Worm (Caenorhabditis elegans) whole organism, young adult: ENCODE results near the gene hcp-3.

Experiments
- B0019.2 ChIP-seq: fragments of 200-800 bp; sonication (Bioruptor generic); conservative IDR thresholded peaks from 2 replicates; pipeline ENCODE4 v1.3.6; 2022; ENCODE audit warnings: missing genetic modification reagents, missing genetic modification characterization, missing compliant biosample characterization
- C17E4.6 ChIP-seq: fragments of 200-800 bp; sonication (Bioruptor generic); IDR thresholded peaks from 2 replicates; pipeline ENCODE4 v1.3.6; 2022; ENCODE audit warnings: missing genetic modification reagents, missing genetic modification characterization, missing compliant biosample characterization
- F10E7.11 ChIP-seq: sonication (generic microtip); optimal IDR thresholded peaks from 2 replicates; lab custom pipeline; 2017; ENCODE audit warnings: mild to moderate bottlenecking, missing genetic modification characterization, moderate library complexity, missing compliant biosample characterization
- F39B2.1 ChIP-seq: fragments of 200-800 bp; sonication (Bioruptor generic); IDR thresholded peaks from 2 replicates; pipeline ENCODE4 v1.3.6; 2022; ENCODE audit warnings: missing genetic modification reagents, missing genetic modification characterization, missing compliant biosample characterization
- F52B5.7 ChIP-seq: sonication (generic microtip); optimal IDR thresholded peaks from 2 replicates; lab custom pipeline; 2016; ENCODE audit warnings: mild to moderate bottlenecking, missing genetic modification characterization, missing compliant biosample characterization
- F55B11.4 ChIP-seq: sonication (generic microtip); optimal IDR thresholded peaks from 2 replicates; lab custom pipeline; 2016; ENCODE audit warnings: missing compliant biosample characterization, missing genetic modification characterization, borderline replicate concordance; ENCODE audit not compliant: insufficient read depth
- K12H6.12 ChIP-seq: fragments of 200-800 bp; sonication (Bioruptor generic); optimal IDR thresholded peaks from 2 replicates; lab custom pipeline; 2018; ENCODE audit warnings: mild to moderate bottlenecking, missing genetic modification characterization, missing compliant biosample characterization
- T26A5.8 ChIP-seq: sonication (generic microtip); optimal IDR thresholded peaks from 2 replicates; lab custom pipeline; 2016; ENCODE audit warnings: missing genetic modification characterization, missing compliant biosample characterization
- Y79H2A.3 ChIP-seq: fragments of 200-800 bp; sonication (Bioruptor generic); conservative IDR thresholded peaks from 2 replicates; pipeline ENCODE4 v1.3.6; 2022; ENCODE audit warnings: missing genetic modification reagents, missing genetic modification characterization, missing compliant biosample characterization
- atf-7 ChIP-seq: sonication (generic microtip); optimal IDR thresholded peaks from 2 replicates; lab custom pipeline; 2017; ENCODE audit warnings: mild to moderate bottlenecking, missing genetic modification characterization, missing compliant biosample characterization
- athp-1 ChIP-seq: sonication (generic microtip); optimal IDR thresholded peaks from 2 replicates; lab custom pipeline; 2017; ENCODE audit warnings: mild to moderate bottlenecking, missing genetic modification characterization, missing compliant biosample characterization
- attf-3 ChIP-seq: fragments of 200-800 bp; sonication (Bioruptor generic); conservative IDR thresholded peaks from 2 replicates; pipeline ENCODE4 v1.3.6; 2022; ENCODE audit warnings: missing genetic modification reagents, missing genetic modification characterization, missing compliant biosample characterization
- bed-1 ChIP-seq: fragments of 200-800 bp; sonication (Bioruptor generic); IDR thresholded peaks from 2 replicates; pipeline ENCODE4 v1.3.6; 2022; ENCODE audit warnings: missing genetic modification reagents, missing genetic modification characterization, missing compliant biosample characterization
- bed-2 ChIP-seq: fragments of 200-800 bp; sonication (Bioruptor generic); IDR thresholded peaks from 2 replicates; pipeline ENCODE4 v1.3.6; 2022; ENCODE audit warnings: missing genetic modification reagents, missing genetic modification characterization, missing compliant biosample characterization
- ceh-27 ChIP-seq: fragments of 200-800 bp; sonication (Bioruptor generic); optimal IDR thresholded peaks from 2 replicates; lab custom pipeline; 2018; ENCODE audit warnings: mild to moderate bottlenecking, missing genetic modification characterization, moderate library complexity, missing compliant biosample characterization
- ceh-58 ChIP-seq: fragments of 200-800 bp; sonication (Bioruptor generic); IDR thresholded peaks from 2 replicates; pipeline ENCODE4 v1.3.6; 2022; ENCODE audit warnings: missing genetic modification characterization, missing compliant biosample characterization
- chd-7 ChIP-seq: sonication (generic microtip); optimal IDR thresholded peaks from 2 replicates; lab custom pipeline; 2016; ENCODE audit warnings: mild to moderate bottlenecking, missing genetic modification characterization, moderate library complexity, missing compliant biosample characterization
- die-1 ChIP-seq: sonication (generic microtip); optimal IDR thresholded peaks from 2 replicates; lab custom pipeline; 2016; ENCODE audit warnings: missing genotype, mild to moderate bottlenecking, missing genetic modification characterization, missing compliant biosample characterization
- dox-1 ChIP-seq: fragments of 200-800 bp; sonication (Bioruptor generic); IDR thresholded peaks from 2 replicates; pipeline ENCODE4 v1.3.6; 2022; ENCODE audit warnings: missing genetic modification reagents, missing genetic modification characterization, missing compliant biosample characterization
- egl-44 ChIP-seq: fragments of 200-800 bp; sonication (Bioruptor generic); IDR thresholded peaks from 2 replicates; pipeline ENCODE4 v1.3.6; 2022; ENCODE audit warnings: missing genetic modification reagents, missing genetic modification characterization, missing compliant biosample characterization
- ekl-4 ChIP-seq: fragments of 200-800 bp; sonication (Bioruptor generic); IDR thresholded peaks from 2 replicates; pipeline ENCODE4 v1.3.6; 2022; ENCODE audit warnings: missing genetic modification reagents, missing genetic modification characterization, missing compliant biosample characterization
- hmg-20 ChIP-seq: fragments of 200-800 bp; sonication (Bioruptor generic); IDR thresholded peaks from 2 replicates; pipeline ENCODE4 v1.3.6; 2022; ENCODE audit warnings: missing genetic modification reagents, missing genetic modification characterization, missing compliant biosample characterization
- lin-54 ChIP-seq: fragments of 200-800 bp; sonication (Bioruptor generic); optimal IDR thresholded peaks from 2 replicates; lab custom pipeline; 2018; ENCODE audit warnings: mild to moderate bottlenecking, missing genetic modification characterization, missing compliant biosample characterization
- lir-1 ChIP-seq: fragments of 200-800 bp; sonication (Bioruptor generic); conservative IDR thresholded peaks from 2 replicates; pipeline ENCODE4 v1.3.6; 2022; ENCODE audit warnings: missing genetic modification reagents, missing genetic modification characterization, missing compliant biosample characterization
- madf-3 ChIP-seq: fragments of 200-800 bp; sonication (Bioruptor generic); IDR thresholded peaks from 2 replicates; pipeline ENCODE4 v1.3.6; 2022; ENCODE audit warnings: missing genetic modification reagents, missing genetic modification characterization, missing compliant biosample characterization
- mcd-1 ChIP-seq: fragments of 200-800 bp; sonication (Bioruptor generic); IDR thresholded peaks from 2 replicates; pipeline ENCODE4 v1.3.6; 2022; ENCODE audit warnings: missing genetic modification reagents, missing genetic modification characterization, missing compliant biosample characterization
- mxl-1 ChIP-seq: sonication (generic microtip); optimal IDR thresholded peaks from 2 replicates; lab custom pipeline; 2016; ENCODE audit warnings: missing genetic modification characterization, missing compliant biosample characterization
- nhr-120 ChIP-seq: fragments of 200-800 bp; sonication (Bioruptor generic); IDR thresholded peaks from 2 replicates; pipeline ENCODE4 v1.3.6; 2022; ENCODE audit warnings: missing genetic modification characterization, missing compliant biosample characterization
- nhr-179 ChIP-seq: sonication (generic microtip); optimal IDR thresholded peaks from 2 replicates; lab custom pipeline; 2016; ENCODE audit warnings: mild to moderate bottlenecking, missing genetic modification characterization, missing compliant biosample characterization
- nhr-80 ChIP-seq: sonication (generic microtip); optimal IDR thresholded peaks from 2 replicates; lab custom pipeline; 2016; ENCODE audit warnings: missing genetic modification characterization, missing compliant biosample characterization
- nhr-90 ChIP-seq: sonication (generic microtip); optimal IDR thresholded peaks from 2 replicates; lab custom pipeline; 2016; ENCODE audit warnings: missing genotype, mild to moderate bottlenecking, missing genetic modification characterization, missing compliant biosample characterization
- pbrm-1 ChIP-seq: fragments of 200-800 bp; sonication (Bioruptor generic); IDR thresholded peaks from 2 replicates; pipeline ENCODE4 v1.3.6; 2022; ENCODE audit warnings: missing genetic modification reagents, missing genetic modification characterization, missing compliant biosample characterization
- pha-4 ChIP-seq: fragments of 150-350 bp; sonication (generic microtip); optimal IDR thresholded peaks from 2 replicates; lab custom pipeline; 2014; ENCODE audit warnings: missing biosample characterization, missing genetic modification reagents, missing genetic modification characterization
- rec-8 ChIP-seq, 2 experiments: sonication (generic microtip); optimal IDR thresholded peaks; 2 replicates each; lab custom pipeline; 2016; ENCODE audit warnings: mild to moderate bottlenecking in 2 of 2, missing genetic modification characterization in 2 of 2, missing genetic modification reagents in 2 of 2, missing genotype in 2 of 2, missing biosample characterization in 1 of 2, missing compliant biosample characterization in 1 of 2, moderate library complexity in 1 of 2
- sea-2 ChIP-seq: fragments of 200-800 bp; sonication (Bioruptor generic); IDR thresholded peaks from 2 replicates; pipeline ENCODE4 v1.3.6; 2022; ENCODE audit warnings: missing genetic modification characterization, missing compliant biosample characterization
- snpc-1.3 ChIP-seq: sonication (generic microtip); optimal IDR thresholded peaks from 2 replicates; lab custom pipeline; 2017; ENCODE audit warnings: missing genetic modification characterization, mild to moderate bottlenecking, missing compliant biosample characterization, antibody characterized with exemption, moderate library complexity, missing genotype, missing genetic modification reagents; ENCODE audit not compliant: insufficient read depth
- snpc-3.4 ChIP-seq: sonication (generic microtip); optimal IDR thresholded peaks from 2 replicates; lab custom pipeline; 2017; ENCODE audit warnings: missing genetic modification characterization, mild to moderate bottlenecking, missing compliant biosample characterization, antibody characterized with exemption, moderate library complexity, missing genotype, missing genetic modification reagents
- snpc-4 ChIP-seq, 5 experiments: fragments of 150-350 bp in 1 of 5; sonication (generic microtip) in 4 of 5; optimal IDR thresholded peaks; 2 replicates each; lab custom pipeline; 2014 to 2018; ENCODE audit warnings: missing genetic modification characterization in 5 of 5, missing biosample characterization in 3 of 5, antibody characterized with exemption in 2 of 5, mild to moderate bottlenecking in 2 of 5, missing compliant biosample characterization in 2 of 5, missing genotype in 2 of 5, moderate library complexity in 2 of 5, missing genetic modification reagents in 1 of 5
- tbp1 ChIP-seq: fragments of 200-800 bp; sonication (Bioruptor generic); optimal IDR thresholded peaks from 2 replicates; lab custom pipeline; 2018; ENCODE audit warnings: mild to moderate bottlenecking, missing genetic modification characterization, missing compliant biosample characterization
- unc-62 ChIP-seq: fragments of 150-350 bp; optimal IDR thresholded peaks from 2 replicates; lab custom pipeline; 2014; ENCODE audit warnings: missing biosample characterization, missing genetic modification reagents, missing genetic modification characterization
- zfh-2 ChIP-seq: fragments of 200-800 bp; sonication (Bioruptor generic); conservative IDR thresholded peaks from 2 replicates; pipeline ENCODE4 v1.3.6; 2022; ENCODE audit warnings: missing genetic modification reagents, missing genetic modification characterization, missing compliant biosample characterization
- zim-3 ChIP-seq: sonication (generic microtip); optimal IDR thresholded peaks from 2 replicates; lab custom pipeline; 2017; ENCODE audit warnings: mild to moderate bottlenecking, missing genetic modification characterization, moderate library complexity, missing compliant biosample characterization
- ztf-18 ChIP-seq: sonication (generic microtip); optimal IDR thresholded peaks from 2 replicates; lab custom pipeline; 2016; ENCODE audit warnings: missing genotype, mild to moderate bottlenecking, missing genetic modification characterization, missing compliant biosample characterization
- ztf-22 ChIP-seq: fragments of 200-800 bp; sonication (Bioruptor generic); optimal IDR thresholded peaks from 2 replicates; lab custom pipeline; 2018; ENCODE audit warnings: mild to moderate bottlenecking, missing genetic modification characterization, moderate library complexity, missing compliant biosample characterization
- ztf-25 ChIP-seq: fragments of 200-800 bp; sonication (Bioruptor generic); IDR thresholded peaks from 2 replicates; pipeline ENCODE4 v1.3.6; 2022; ENCODE audit warnings: missing genetic modification reagents, missing genetic modification characterization, missing compliant biosample characterization
- ztf-26 ChIP-seq: sonication (generic microtip); optimal IDR thresholded peaks from 2 replicates; lab custom pipeline; 2017; ENCODE audit warnings: missing genetic modification characterization, missing compliant biosample characterization
- ztf-3 ChIP-seq: fragments of 200-800 bp; sonication (Bioruptor generic); optimal IDR thresholded peaks from 2 replicates; lab custom pipeline; 2018; ENCODE audit warnings: mild to moderate bottlenecking, missing genetic modification characterization, missing compliant biosample characterization

Gene hcp-3

DNA sequence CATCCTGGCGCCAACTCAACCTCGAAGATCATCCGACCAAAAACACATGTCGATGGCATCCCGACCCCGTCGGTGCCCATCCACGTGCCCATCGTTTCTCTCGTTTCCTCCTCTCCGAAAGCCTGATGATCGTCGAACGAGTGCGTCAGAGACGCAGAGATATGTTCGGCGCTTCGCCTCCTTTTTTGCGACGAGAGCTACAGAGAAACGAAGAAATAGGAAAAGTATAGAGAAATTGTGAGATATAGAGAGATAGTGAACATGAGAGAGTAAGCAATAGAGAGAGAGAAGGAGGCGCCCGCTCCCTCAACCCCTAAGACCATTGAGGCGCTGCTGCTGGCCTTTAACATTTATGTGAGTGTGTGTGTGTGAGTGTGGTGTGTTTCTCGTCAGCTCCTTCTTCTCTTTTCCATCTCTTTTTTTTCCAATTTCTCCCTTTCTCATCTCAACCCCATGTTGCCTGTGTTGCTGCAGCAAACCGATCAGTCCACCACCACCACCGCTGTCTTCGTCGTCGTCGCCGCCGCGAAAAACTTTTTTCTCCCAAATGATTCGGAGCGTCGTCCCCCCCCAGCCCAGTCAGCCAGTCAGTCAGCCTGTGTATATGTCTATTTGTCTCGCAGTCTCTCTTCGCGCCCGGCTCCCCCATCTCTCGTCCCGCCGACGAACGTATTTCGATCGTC, 3.0 kb upstream of the hcp-3 start, which contains the start of gene hlh-11 (continued):
- no peak for TF ChIP-seq F55B11.4 (tag; lab: Kevin White, UChicago)
- TF ChIP-seq lin-54 (GFP tag; lab: Kevin White, UChicago), result peak; percentile 35
- peak; percentile 43 for TF ChIP-seq tbp1 (GFP tag; lab: Kevin White, UChicago)
- TF ChIP-seq ztf-26 (tag; lab: Kevin White, UChicago), result peak; percentile 69
- no peak for TF ChIP-seq ztf-25
- peak; percentile 52 for TF ChIP-seq atf-7 (tag; lab: Kevin White, UChicago)
- TF ChIP-seq mcd-1 (GFP tag; lab: Robert Waterston, UW), result peak; percentile 69
- peak; percentile 72 for TF ChIP-seq die-1 (tag; lab: Kevin White, UChicago)
- TF ChIP-seq madf-3 (GFP tag; lab: Robert Waterston, UW), result no peak
- TF ChIP-seq C17E4.6 (GFP tag; lab: Robert Waterston, UW), result no peak
- TF ChIP-seq F39B2.1 (GFP tag; lab: Robert Waterston, UW), result no peak
- peak; percentile 32 for TF ChIP-seq snpc-1.3 (tag; lab: Kevin White, UChicago)
- TF ChIP-seq ceh-27 (GFP tag; lab: Kevin White, UChicago), result peak; percentile 24
- TF ChIP-seq ztf-18 (tag; lab: Kevin White, UChicago), result peak; percentile 68
- TF ChIP-seq K12H6.12 (tag; lab: Kevin White, UChicago), result peak; percentile 93
- no peak for TF ChIP-seq hmg-20 (GFP tag; lab: Robert Waterston, UW)
- TF ChIP-seq F10E7.11 (tag; lab: Kevin White, UChicago), result no peak
- peak; percentile 78 for TF ChIP-seq chd-7
- peak; percentile 7 for TF ChIP-seq mxl-1 (tag; lab: Kevin White, UChicago)
- TF ChIP-seq bed-2 (GFP tag; lab: Robert Waterston, UW), result no peak
- TF ChIP-seq F52B5.7 (tag; lab: Kevin White, UChicago), result no peak
- TF ChIP-seq nhr-120, result no peak
- TF ChIP-seq zim-3 (tag; lab: Kevin White, UChicago), result no peak
- TF ChIP-seq pbrm-1 (GFP tag; lab: Robert Waterston, UW), result peak; percentile 64
- peak; percentile 95 for TF ChIP-seq nhr-80 (tag; lab: Kevin White, UChicago)
- TF ChIP-seq sea-2, result no peak
- 0 out of 2 replicates have a peak, but pooled peaks have one; percentile 33 for TF ChIP-seq lir-1 (GFP tag; lab: Robert Waterston, UW)
- TF ChIP-seq egl-44 (GFP tag; lab: Robert Waterston, UW), result peak; percentile 20; the same call in 1 of the 2 replicates
- TF ChIP-seq Y79H2A.3 (GFP tag; lab: Robert Waterston, UW), result no peak
- peak; percentile 13 for TF ChIP-seq snpc-3.4 (tag; lab: Kevin White, UChicago)
- no peak for TF ChIP-seq unc-62 (GFP tag; lab: Kevin White, UChicago)
- peak; percentile 23; the same call in 1 of the 2 replicates for TF ChIP-seq attf-3
- peak; percentile 33 for TF ChIP-seq ztf-3
- TF ChIP-seq pha-4 (tag; lab: Kevin White, UChicago), result no peak
- no peak for TF ChIP-seq B0019.2 (GFP tag; lab: Robert Waterston, UW)
- TF ChIP-seq ekl-4 (GFP tag; lab: Robert Waterston, UW), result no peak; the same call in 1 of the 2 replicates
- no peak for TF ChIP-seq nhr-179 (tag; lab: Kevin White, UChicago)
- TF ChIP-seq ceh-58 (GFP tag; lab: Robert Waterston, UW), result no peak
- TF ChIP-seq zfh-2 (GFP tag; lab: Robert Waterston, UW), result peak; percentile 98
- TF ChIP-seq ztf-22 (GFP tag; lab: Kevin White, UChicago), result no peak
- peak; percentile 63 for TF ChIP-seq athp-1 (tag; lab: Kevin White, UChicago)
- TF ChIP-seq snpc-4 (GFP tag; optimal IDR thresholded peaks at IDR 0.05; lab: Kevin White, UChicago), result no peak
- peak; percentile 46 to 70 (median 64) for TF ChIP-seq snpc-4 (tag; optimal IDR thresholded peaks at IDR 0.05; lab: Kevin White, UChicago)
- no peak for TF ChIP-seq rec-8 (tag; optimal IDR thresholded peaks at IDR 0.05; lab: Kevin White, UChicago)
- no peak for TF ChIP-seq T26A5.8 (tag; lab: Kevin White, UChicago)
- TF ChIP-seq dox-1 (GFP tag; lab: Robert Waterston, UW), result peak; percentile 75
- no peak for TF ChIP-seq bed-1 (GFP tag; lab: Robert Waterston, UW)
- TF ChIP-seq nhr-90 (tag; lab: Kevin White, UChicago), result peak; percentile 74
